Worm (Caenorhabditis elegans) whole organism, young adult: Measurements from ENCODE around the gene K07D4.6.
"Not testable (repeated sequence)": the region's sequence is repeated elsewhere in the genome, so short reads cannot be mapped to it uniquely, and the experiment has no call there.

Experiments
- K11D2.4 ChIP-seq: fragments of 200-800 bp; sonication (Bioruptor generic); IDR thresholded peaks from 2 replicates; pipeline ENCODE4 v1.3.6; 2022; ENCODE audit warnings: missing genetic modification reagents, missing genetic modification characterization, missing compliant biosample characterization
- T26A5.8 ChIP-seq: sonication (generic microtip); optimal IDR thresholded peaks from 2 replicates; lab custom pipeline; 2016; ENCODE audit warnings: missing genetic modification characterization, missing compliant biosample characterization
- akir-1 ChIP-seq: fragments of 200-800 bp; sonication (Bioruptor generic); optimal IDR thresholded peaks from 2 replicates; lab custom pipeline; 2018; ENCODE audit warnings: mild to moderate bottlenecking, missing genetic modification characterization, moderate library complexity, missing compliant biosample characterization
- ama-1 ChIP-seq, 3 experiments: fragments of 150-350 bp in 1 of 3; sonication (generic microtip) in 2 of 3; optimal IDR thresholded peaks; 2 replicates each; lab custom pipeline; 2014 to 2018; ENCODE audit warnings: missing biosample characterization in 2 of 3, missing genetic modification characterization in 2 of 3, missing genetic modification reagents in 2 of 3
- bed-1 ChIP-seq: fragments of 200-800 bp; sonication (Bioruptor generic); IDR thresholded peaks from 2 replicates; pipeline ENCODE4 v1.3.6; 2022; ENCODE audit warnings: missing genetic modification reagents, missing genetic modification characterization, missing compliant biosample characterization
- die-1 ChIP-seq: sonication (generic microtip); optimal IDR thresholded peaks from 2 replicates; lab custom pipeline; 2016; ENCODE audit warnings: missing genotype, mild to moderate bottlenecking, missing genetic modification characterization, missing compliant biosample characterization
- efl-1 ChIP-seq: fragments of 150-350 bp; optimal IDR thresholded peaks from 2 replicates; lab custom pipeline; 2014; ENCODE audit warnings: missing biosample characterization, missing genetic modification reagents, missing genetic modification characterization
- mcd-1 ChIP-seq: fragments of 200-800 bp; sonication (Bioruptor generic); IDR thresholded peaks from 2 replicates; pipeline ENCODE4 v1.3.6; 2022; ENCODE audit warnings: missing genetic modification reagents, missing genetic modification characterization, missing compliant biosample characterization
- pha-4 ChIP-seq: fragments of 150-350 bp; sonication (generic microtip); optimal IDR thresholded peaks from 2 replicates; lab custom pipeline; 2014; ENCODE audit warnings: missing biosample characterization, missing genetic modification reagents, missing genetic modification characterization
- snpc-4 ChIP-seq, 5 experiments: fragments of 150-350 bp in 1 of 5; sonication (generic microtip) in 4 of 5; optimal IDR thresholded peaks; 2 replicates each; lab custom pipeline; 2014 to 2018; ENCODE audit warnings: missing genetic modification characterization in 5 of 5, missing biosample characterization in 3 of 5, antibody characterized with exemption in 2 of 5, mild to moderate bottlenecking in 2 of 5, missing compliant biosample characterization in 2 of 5, missing genotype in 2 of 5, moderate library complexity in 2 of 5, missing genetic modification reagents in 1 of 5
- unc-130 ChIP-seq: sonication (generic microtip); optimal IDR thresholded peaks from 2 replicates; lab custom pipeline; 2016; ENCODE audit warnings: missing genetic modification reagents, missing genetic modification characterization, missing compliant biosample characterization

- not testable (repeated sequence) for TF ChIP-seq ama-1 (optimal IDR thresholded peaks at IDR 0.05; lab: Kevin White, UChicago); ama-1 (GFP tag; optimal IDR thresholded peaks at IDR 0.05; lab: Kevin White, UChicago); snpc-4 (GFP tag; optimal IDR thresholded peaks at IDR 0.05; lab: Kevin White, UChicago); pha-4 (tag; lab: Kevin White, UChicago); T26A5.8 (tag; lab: Kevin White, UChicago); die-1 (tag; lab: Kevin White, UChicago); akir-1 (GFP tag; lab: Kevin White, UChicago); efl-1 (GFP tag; lab: Kevin White, UChicago)
- TF ChIP-seq bed-1 (GFP tag; lab: Robert Waterston, UW) = peak; percentile 96
- peak in 2 of 4 experiments; percentile 22 to 45 for TF ChIP-seq snpc-4 (tag; optimal IDR thresholded peaks at IDR 0.05; lab: Kevin White, UChicago)
- peak; percentile 41 for TF ChIP-seq unc-130 (GFP tag; lab: Kevin White, UChicago)
- TF ChIP-seq mcd-1 = peak; percentile 99
- peak; percentile 99 for TF ChIP-seq K11D2.4 (GFP tag; lab: Robert Waterston, UW)
These were observed 29.4 kb upstream of the K07D4.6 start for ce11 chrII:4047839-4048440.
